Fruit fly (Drosophila melanogaster): ENCODE measurements around the gene CG4942.

The CG4942 gene

dm6 chr3L:9064976-9065761 is 7.7 kb upstream of the CG4942 start (continued):
- TF ChIP-seq Eip78C (GFP tag) (peak; percentile 84), CG3919 (GFP tag; optimal IDR thresholded peaks at IDR 0.05) (peak; percentile 39), fkh (GFP tag; optimal IDR thresholded peaks at IDR 0.05) (no peak), CG34406 (GFP tag; optimal IDR thresholded peaks at IDR 0.05) (peak; percentile 20), Met (GFP tag; optimal IDR thresholded peaks at IDR 0.05) (peak; percentile 22), CG16779 (tag; optimal IDR thresholded peaks at IDR 0.05) (peak; percentile 13), ss (GFP tag; optimal IDR thresholded peaks at IDR 0.05) (no peak), OdsH (GFP tag; optimal IDR thresholded peaks at IDR 0.05) (peak; percentile 60), CG4318 (GFP tag; optimal IDR thresholded peaks at IDR 0.05) (peak; percentile 47), svp (GFP tag) (no peak), spab (GFP tag; optimal IDR thresholded peaks at IDR 0.05) (no peak), Gug (GFP tag; IDR thresholded peaks at IDR 0.05) (peak; percentile 62), Sox15 (GFP tag; optimal IDR thresholded peaks at IDR 0.05) (no peak), CG15336 (GFP tag; IDR thresholded peaks at IDR 0.05) (peak; percentile 80), CG8119 (GFP tag; IDR thresholded peaks at IDR 0.05) (peak; percentile 80), CG8632 (GFP tag; optimal IDR thresholded peaks at IDR 0.05) (peak; percentile 18), CG3032 (tag; optimal IDR thresholded peaks at IDR 0.05) (peak; percentile 23), Ets96B (tag; optimal IDR thresholded peaks at IDR 0.05) (peak; percentile 4), Eip75B (GFP tag; optimal IDR thresholded peaks at IDR 0.05) (peak; percentile 43), pdm3 (GFP tag; optimal IDR thresholded peaks at IDR 0.05) (peak; percentile 46), cyc (GFP tag; optimal IDR thresholded peaks at IDR 0.05) (no peak), CG8319 (GFP tag; optimal IDR thresholded peaks at IDR 0.05) (no peak), dsx (GFP tag; optimal IDR thresholded peaks at IDR 0.05; ENCODE audit: poor library complexity, severe bottlenecking) (no peak), Eip93F (GFP tag; optimal IDR thresholded peaks at IDR 0.05) (no peak), achi (GFP tag; optimal IDR thresholded peaks at IDR 0.05) (peak; percentile 56), lz (GFP tag; optimal IDR thresholded peaks at IDR 0.05) (peak; percentile 7), vri (GFP tag; optimal IDR thresholded peaks at IDR 0.05) (no peak), dac (GFP tag; optimal IDR thresholded peaks at IDR 0.05) (no peak), CG9139 (GFP tag; optimal IDR thresholded peaks at IDR 0.05) (no peak), CG11902 (GFP tag; optimal IDR thresholded peaks at IDR 0.05) (no peak), CG6792 (GFP tag; optimal IDR thresholded peaks at IDR 0.05) (peak; percentile 8), topi (GFP tag; optimal IDR thresholded peaks at IDR 0.05) (peak; percentile 34), Sox14 (GFP tag; optimal IDR thresholded peaks at IDR 0.05) (peak; percentile 52)

- peak; percentile 1 for TF ChIP-seq CG34406 (GFP tag; optimal IDR thresholded peaks at IDR 0.05)
- no peak for TF ChIP-seq CG6854 (GFP tag; optimal IDR thresholded peaks at IDR 0.05)
- TF ChIP-seq CG9139 (GFP tag; optimal IDR thresholded peaks at IDR 0.05) = no peak
- TF ChIP-seq CG10631 (GFP tag; optimal IDR thresholded peaks at IDR 0.05) = no peak
- TF ChIP-seq acj6 (GFP tag; optimal IDR thresholded peaks at IDR 0.05) = peak; percentile 49
- TF ChIP-seq CG11902 (GFP tag; optimal IDR thresholded peaks at IDR 0.05) = no peak
- no peak for TF ChIP-seq dac (GFP tag; optimal IDR thresholded peaks at IDR 0.05)
- TF ChIP-seq CG1621 (tag; optimal IDR thresholded peaks at IDR 0.05) = no peak
- TF ChIP-seq CG8632 (GFP tag; optimal IDR thresholded peaks at IDR 0.05) = peak; percentile 12
- no peak for TF ChIP-seq cyc (GFP tag; optimal IDR thresholded peaks at IDR 0.05)
- TF ChIP-seq Smox (GFP tag; optimal IDR thresholded peaks at IDR 0.05) = no peak
- peak; percentile 64; the same call in 2 of the 3 replicates for TF ChIP-seq CG6163 (GFP tag; IDR thresholded peaks at IDR 0.05)
- no peak for TF ChIP-seq fd85E (GFP tag; optimal IDR thresholded peaks at IDR 0.05)
- TF ChIP-seq CG31627 (GFP tag; optimal IDR thresholded peaks at IDR 0.05) = peak; percentile 10
- no peak for TF ChIP-seq Hr38 (GFP tag; optimal IDR thresholded peaks at IDR 0.05)
- no peak for TF ChIP-seq Ets21C (GFP tag; optimal IDR thresholded peaks at IDR 0.05)
- TF ChIP-seq CG4318 (GFP tag; optimal IDR thresholded peaks at IDR 0.05) = peak; percentile 34
- TF ChIP-seq CG3032 (tag; optimal IDR thresholded peaks at IDR 0.05) = peak; percentile 59
- no peak for TF ChIP-seq Hr39 (GFP tag; optimal IDR thresholded peaks at IDR 0.05)
- TF ChIP-seq spab (GFP tag; optimal IDR thresholded peaks at IDR 0.05) = no peak
- peak; percentile 31 for TF ChIP-seq fkh (GFP tag; optimal IDR thresholded peaks at IDR 0.05)
- peak; percentile 49 for TF ChIP-seq pdm3 (GFP tag; optimal IDR thresholded peaks at IDR 0.05)
- peak; percentile 13 for TF ChIP-seq Met (GFP tag; optimal IDR thresholded peaks at IDR 0.05)
- TF ChIP-seq Eip78C (GFP tag) = peak; percentile 57
- TF ChIP-seq CG15336 (GFP tag; IDR thresholded peaks at IDR 0.05) = peak; percentile 85
- no peak for TF ChIP-seq topi (GFP tag; optimal IDR thresholded peaks at IDR 0.05)
- TF ChIP-seq Hr4 (GFP tag; optimal IDR thresholded peaks at IDR 0.05) = peak; percentile 83
- TF ChIP-seq vri (GFP tag; optimal IDR thresholded peaks at IDR 0.05) = no peak
- no peak for TF ChIP-seq Lpt (GFP tag; optimal IDR thresholded peaks at IDR 0.05)
- TF ChIP-seq Eip93F (GFP tag; optimal IDR thresholded peaks at IDR 0.05) = no peak
- TF ChIP-seq CG6792 (GFP tag; optimal IDR thresholded peaks at IDR 0.05) = no peak
- TF ChIP-seq fd59A (GFP tag; optimal IDR thresholded peaks at IDR 0.05) = no peak
- no peak for TF ChIP-seq CG8319 (GFP tag; optimal IDR thresholded peaks at IDR 0.05)
Measured at dm6 chr3L:9065997-9066441, 6.9 kb upstream of the CG4942 start, which contains the start of gene Argk1. TSS of gene Argk1 (minus strand) at chr3L:9066027.
